Worm (Caenorhabditis elegans) whole organism, midembryonic: Measurements from ENCODE around the gene ZK742.4.

Source experiments
- T22C8.4 ChIP-seq: fragments of 200-800 bp; sonication (Bioruptor generic); IDR thresholded peaks from 2 replicates; pipeline ENCODE4 v1.3.6; 2022; ENCODE audit warnings: missing genetic modification characterization, missing compliant biosample characterization
- cog-1 ChIP-seq: sonication (generic microtip); optimal IDR thresholded peaks from 2 replicates; lab custom pipeline; 2016; ENCODE audit warnings: missing genetic modification characterization, missing compliant biosample characterization
- flt-1 ChIP-seq: fragments of 200-800 bp; sonication (Bioruptor generic); IDR thresholded peaks from 2 replicates; pipeline ENCODE4 v1.3.6; 2022; ENCODE audit warnings: missing genetic modification characterization, missing compliant biosample characterization
- klf-2 ChIP-seq: fragments of 200-800 bp; sonication (Bioruptor generic); conservative IDR thresholded peaks from 2 replicates; pipeline ENCODE4 v1.3.6; 2022; ENCODE audit warnings: missing genetic modification reagents, missing genetic modification characterization, missing compliant biosample characterization
- med-1 ChIP-seq: sonication (generic microtip); optimal IDR thresholded peaks from 2 replicates; lab custom pipeline; 2017; ENCODE audit warnings: missing genetic modification characterization, mild to moderate bottlenecking, missing compliant biosample characterization, antibody characterized with exemption, missing genetic modification reagents; ENCODE audit not compliant: insufficient read depth
- ref-1 ChIP-seq: fragments of 200-800 bp; sonication (Bioruptor generic); conservative IDR thresholded peaks from 2 replicates; pipeline ENCODE4 v1.3.6; 2022; ENCODE audit warnings: missing genetic modification reagents, missing genetic modification characterization, missing compliant biosample characterization
- tab-1 ChIP-seq: fragments of 200-800 bp; sonication (Bioruptor generic); IDR thresholded peaks from 2 replicates; pipeline ENCODE4 v1.3.6; 2022; ENCODE audit warnings: missing genetic modification characterization, missing compliant biosample characterization
- ztf-23 ChIP-seq: fragments of 200-800 bp; sonication (Bioruptor generic); IDR thresholded peaks from 2 replicates; pipeline ENCODE4 v1.3.6; 2022; ENCODE audit warnings: missing genetic modification reagents, missing genetic modification characterization, missing compliant biosample characterization
- ztf-29 ChIP-seq: fragments of 200-800 bp; sonication (Bioruptor generic); IDR thresholded peaks from 2 replicates; pipeline ENCODE4 v1.3.6; 2022; ENCODE audit warnings: missing genetic modification reagents, missing genetic modification characterization, missing compliant biosample characterization

ZK742.4 gene

ce11 chrV:7811758-7812157 is at the start of gene ZK742.4:
Gene ZK742.4, minus strand, starts transcription at chrV:7811792.
- TF ChIP-seq med-1 (GFP tag; lab: Kevin White, UChicago) (no peak), flt-1 (GFP tag; lab: Robert Waterston, UW) (no peak), ztf-29 (no peak), cog-1 (tag; lab: Kevin White, UChicago) (no peak), T22C8.4 (GFP tag; lab: Robert Waterston, UW) (no peak), ref-1 (GFP tag; lab: Robert Waterston, UW) (no peak), ztf-23 (GFP tag; lab: Robert Waterston, UW) (no peak)

ce11 chrV:7857931-7858330 is 46.3 kb upstream of the ZK742.4 start, which contains the start of gene C37C3.1:
Gene C37C3.1, plus strand, starts transcription at chrV:7857963.
- TF ChIP-seq ztf-29: no peak
- TF ChIP-seq flt-1 (GFP tag; lab: Robert Waterston, UW): no peak
- TF ChIP-seq ref-1 (GFP tag; lab: Robert Waterston, UW): no peak
- TF ChIP-seq tab-1 (GFP tag; lab: Robert Waterston, UW): no peak
- TF ChIP-seq med-1 (GFP tag; lab: Kevin White, UChicago): no peak
- no peak for TF ChIP-seq klf-2
- TF ChIP-seq ztf-23 (GFP tag; lab: Robert Waterston, UW): no peak
- TF ChIP-seq cog-1 (tag; lab: Kevin White, UChicago): no peak
- TF ChIP-seq T22C8.4 (GFP tag; lab: Robert Waterston, UW): no peak

ce11 chrV:7856641-7857040 is 45.0 kb upstream of the ZK742.4 start:
- TF ChIP-seq tab-1 (GFP tag; lab: Robert Waterston, UW) (no peak), med-1 (GFP tag; lab: Kevin White, UChicago) (no peak), flt-1 (GFP tag; lab: Robert Waterston, UW) (no peak), ztf-29 (no peak), cog-1 (tag; lab: Kevin White, UChicago) (no peak), ref-1 (GFP tag; lab: Robert Waterston, UW) (no peak), T22C8.4 (GFP tag; lab: Robert Waterston, UW) (no peak), klf-2 (no peak), ztf-23 (GFP tag; lab: Robert Waterston, UW) (no peak)

ce11 chrV:7855382-7855994 is 43.9 kb upstream of the ZK742.4 start, which contains the start of gene C37C3.2:
Gene C37C3.2, plus strand, starts transcription at chrV:7855944.
- TF ChIP-seq cog-1 (tag; lab: Kevin White, UChicago): no peak
- no peak for TF ChIP-seq ref-1 (GFP tag; lab: Robert Waterston, UW)
- TF ChIP-seq klf-2: no peak
- no peak for TF ChIP-seq tab-1 (GFP tag; lab: Robert Waterston, UW)
- TF ChIP-seq ztf-23 (GFP tag; lab: Robert Waterston, UW): no peak
- no peak for TF ChIP-seq T22C8.4 (GFP tag; lab: Robert Waterston, UW)
- no peak for TF ChIP-seq flt-1 (GFP tag; lab: Robert Waterston, UW)
- TF ChIP-seq ztf-29: no peak
- TF ChIP-seq med-1 (GFP tag; lab: Kevin White, UChicago): no peak

- TF ChIP-seq ztf-23 (GFP tag; lab: Robert Waterston, UW) (no peak), ref-1 (GFP tag; lab: Robert Waterston, UW) (no peak), cog-1 (tag; lab: Kevin White, UChicago) (peak; percentile 30), med-1 (GFP tag; lab: Kevin White, UChicago) (no peak), T22C8.4 (GFP tag; lab: Robert Waterston, UW) (no peak), flt-1 (GFP tag; lab: Robert Waterston, UW) (0 out of 2 replicates have a peak, but pooled peaks have one; percentile 49), tab-1 (GFP tag; lab: Robert Waterston, UW) (0 out of 2 replicates have a peak, but pooled peaks have one; percentile 42)
Observed at ce11 chrV:7854603-7855002, 43.0 kb upstream of the ZK742.4 start, which contains the start of the genes C37C3.9 and C37C3.18. Gene C37C3.9, minus strand, starts transcription at chrV:7854700. Gene C37C3.18, plus strand, starts transcription at chrV:7854993.

- TF ChIP-seq klf-2 (no peak), flt-1 (GFP tag; lab: Robert Waterston, UW) (no peak), ztf-23 (GFP tag; lab: Robert Waterston, UW) (no peak), ref-1 (GFP tag; lab: Robert Waterston, UW) (no peak), med-1 (GFP tag; lab: Kevin White, UChicago) (no peak), ztf-29 (no peak), cog-1 (tag; lab: Kevin White, UChicago) (no peak), tab-1 (GFP tag; lab: Robert Waterston, UW) (no peak), T22C8.4 (GFP tag; lab: Robert Waterston, UW) (no peak)
Observed at ce11 chrV:7853900-7854299, 42.3 kb upstream of the ZK742.4 start.

- TF ChIP-seq ztf-23 (GFP tag; lab: Robert Waterston, UW) (no peak), tab-1 (GFP tag; lab: Robert Waterston, UW) (no peak), cog-1 (tag; lab: Kevin White, UChicago) (no peak), ref-1 (GFP tag; lab: Robert Waterston, UW) (no peak), flt-1 (GFP tag; lab: Robert Waterston, UW) (no peak), med-1 (GFP tag; lab: Kevin White, UChicago) (no peak), ztf-29 (no peak), klf-2 (no peak), T22C8.4 (GFP tag; lab: Robert Waterston, UW) (no peak)
Observed at ce11 chrV:7852078-7852477, 40.5 kb upstream of the ZK742.4 start.

- peak; percentile 1 for TF ChIP-seq cog-1 (tag; lab: Kevin White, UChicago)
- TF ChIP-seq ztf-29: no peak
- TF ChIP-seq tab-1 (GFP tag; lab: Robert Waterston, UW): no peak
Observed at ce11 chrV:7848251-7848650, 36.7 kb upstream of the ZK742.4 start.

- no peak for TF ChIP-seq tab-1 (GFP tag; lab: Robert Waterston, UW)
- no peak for TF ChIP-seq cog-1 (tag; lab: Kevin White, UChicago)
- TF ChIP-seq klf-2: no peak
- TF ChIP-seq ztf-29: no peak
- no peak for TF ChIP-seq T22C8.4 (GFP tag; lab: Robert Waterston, UW)
- no peak for TF ChIP-seq med-1 (GFP tag; lab: Kevin White, UChicago)
- TF ChIP-seq flt-1 (GFP tag; lab: Robert Waterston, UW): no peak
- TF ChIP-seq ztf-23 (GFP tag; lab: Robert Waterston, UW): no peak
- no peak for TF ChIP-seq ref-1 (GFP tag; lab: Robert Waterston, UW)
Observed at ce11 chrV:7847687-7848086, 36.1 kb upstream of the ZK742.4 start.
